Worm (Caenorhabditis elegans): ENCODE measurements around the gene gpd-2.

The gpd-2 gene

ce11 chrX:3116033-3116876 lies 1.8 kb upstream of the gpd-2 start, which contains the start of gene mai-1:
Gene mai-1, minus strand, starts transcription at chrX:3116589.
- peak; percentile 20 to 73 (median 23) for TF ChIP-seq ceh-82 (tag; optimal IDR thresholded peaks at IDR 0.05)
- peak; percentile 31 for TF ChIP-seq nhr-85 (tag)
- no peak for TF ChIP-seq ama-1 (optimal IDR thresholded peaks at IDR 0.05)
- TF ChIP-seq zip-4 (GFP tag; optimal IDR thresholded peaks at IDR 0.05), result no peak
- peak; percentile 57 for TF ChIP-seq nhr-47 (tag; optimal IDR thresholded peaks at IDR 0.05)
- no peak for TF ChIP-seq ceh-63 (GFP tag; optimal IDR thresholded peaks at IDR 0.05)
- TF ChIP-seq mep-1 (tag; optimal IDR thresholded peaks at IDR 0.05), result peak; percentile 30
- peak; percentile 57 for TF ChIP-seq snu-23 (GFP tag; optimal IDR thresholded peaks at IDR 0.05)
- peak in 1 of 2 experiments; percentile 24 for TF ChIP-seq mdl-1 (tag; optimal IDR thresholded peaks at IDR 0.05)
- TF ChIP-seq nhr-20 (tag; optimal IDR thresholded peaks at IDR 0.05), result peak; percentile 21
- peak; percentile 50 for TF ChIP-seq ztf-4 (tag; optimal IDR thresholded peaks at IDR 0.05)
- TF ChIP-seq grh-1 (GFP tag; IDR thresholded peaks at IDR 0.05), result no peak
- no peak for TF ChIP-seq egl-27 (tag; optimal IDR thresholded peaks at IDR 0.05)
- peak; percentile 54 for TF ChIP-seq tbx-2 (tag; optimal IDR thresholded peaks at IDR 0.05)
- TF ChIP-seq ztf-11 (tag; optimal IDR thresholded peaks at IDR 0.05), result peak in 1 of 2 experiments; percentile 14
- no peak for TF ChIP-seq ets-5 (GFP tag; IDR thresholded peaks at IDR 0.05)
- TF ChIP-seq C04F5.9 (tag; optimal IDR thresholded peaks at IDR 0.05), result no peak
- peak; percentile 20 for TF ChIP-seq mef-2 (tag; optimal IDR thresholded peaks at IDR 0.05)
- TF ChIP-seq alr-1 (tag; optimal IDR thresholded peaks at IDR 0.05; ENCODE audit: borderline replicate concordance), result no peak
- TF ChIP-seq F16B12.6 (tag; optimal IDR thresholded peaks at IDR 0.05), result no peak
- TF ChIP-seq hlh-4 (tag; optimal IDR thresholded peaks at IDR 0.05), result no peak
- TF ChIP-seq fkh-8 (tag; optimal IDR thresholded peaks at IDR 0.05), result peak; percentile 35
- no peak for TF ChIP-seq nhr-237 (tag; optimal IDR thresholded peaks at IDR 0.05)
- TF ChIP-seq lin-35 (GFP tag; optimal IDR thresholded peaks at IDR 0.05), result peak; percentile 22 to 32
- TF ChIP-seq xbp-1 (tag; optimal IDR thresholded peaks at IDR 0.05), result peak; percentile 42
- TF ChIP-seq fkh-10 (GFP tag; optimal IDR thresholded peaks at IDR 0.05), result peak; percentile 60
- peak; percentile 65 for TF ChIP-seq nhr-19 (GFP tag; conservative IDR thresholded peaks at IDR 0.05)
- peak; percentile 24 for TF ChIP-seq lir-3 (tag; optimal IDR thresholded peaks at IDR 0.05; ENCODE audit: poor library complexity)
- no peak for TF ChIP-seq hpl-2 (GFP tag; optimal IDR thresholded peaks at IDR 0.05)
- peak; percentile 42; the same call in 1 of the 2 replicates for TF ChIP-seq ceh-88 (GFP tag; IDR thresholded peaks at IDR 0.05)
- peak; percentile 60 for TF ChIP-seq rnt-1 (tag; optimal IDR thresholded peaks at IDR 0.05)
- peak in 1 of 2 experiments; percentile 12 for TF ChIP-seq lsy-2 (tag; optimal IDR thresholded peaks at IDR 0.05)
- TF ChIP-seq fkh-4 (tag; optimal IDR thresholded peaks at IDR 0.05; ENCODE audit: borderline replicate concordance), result no peak
- no peak for TF ChIP-seq nhr-28 (tag; optimal IDR thresholded peaks at IDR 0.05)
- no peak for TF ChIP-seq pqm-1 (tag; optimal IDR thresholded peaks at IDR 0.05)
- peak; percentile 94 for TF ChIP-seq pag-3 (tag; optimal IDR thresholded peaks at IDR 0.05; ENCODE audit: borderline replicate concordance, insufficient read depth)
- peak; percentile 70 for TF ChIP-seq nhr-71 (tag; optimal IDR thresholded peaks at IDR 0.05)
- peak; percentile 95 for TF ChIP-seq aha-1 (tag; optimal IDR thresholded peaks at IDR 0.05)
- peak; percentile 57; the same call in 1 of the 2 replicates for TF ChIP-seq mab-9 (GFP tag; IDR thresholded peaks at IDR 0.05)
- peak; percentile 36 for TF ChIP-seq egl-13 (tag; optimal IDR thresholded peaks at IDR 0.05)
- peak; percentile 38 for TF ChIP-seq unc-86 (tag; optimal IDR thresholded peaks at IDR 0.05)
- TF ChIP-seq ceh-8 (GFP tag; optimal IDR thresholded peaks at IDR 0.05), result no peak
- peak; percentile 15 for TF ChIP-seq nhr-90 (tag; optimal IDR thresholded peaks at IDR 0.05; ENCODE audit: poor library complexity)
- TF ChIP-seq swsn-7 (tag; optimal IDR thresholded peaks at IDR 0.05), result peak; percentile 65
- TF ChIP-seq lin-14 (GFP tag; optimal IDR thresholded peaks at IDR 0.05), result peak; percentile 86
- no peak for TF ChIP-seq unc-98 (GFP tag; IDR thresholded peaks at IDR 0.05)
- no peak for TF ChIP-seq isw-1 (GFP tag; IDR thresholded peaks at IDR 0.05)
